Fruit fly (Drosophila melanogaster) S2 (cell line): ENCODE measurements around the gene dyl.

Experiments
- CG8478 ChIP-seq: fragments of >200 bp; optimal IDR thresholded peaks from 2 replicates; lab custom pipeline; 2018
- CTCF ChIP-seq, 2 experiments: fragments of >200 bp; optimal IDR thresholded peaks; 2 replicates each; lab custom pipeline; 2018

DNA sequence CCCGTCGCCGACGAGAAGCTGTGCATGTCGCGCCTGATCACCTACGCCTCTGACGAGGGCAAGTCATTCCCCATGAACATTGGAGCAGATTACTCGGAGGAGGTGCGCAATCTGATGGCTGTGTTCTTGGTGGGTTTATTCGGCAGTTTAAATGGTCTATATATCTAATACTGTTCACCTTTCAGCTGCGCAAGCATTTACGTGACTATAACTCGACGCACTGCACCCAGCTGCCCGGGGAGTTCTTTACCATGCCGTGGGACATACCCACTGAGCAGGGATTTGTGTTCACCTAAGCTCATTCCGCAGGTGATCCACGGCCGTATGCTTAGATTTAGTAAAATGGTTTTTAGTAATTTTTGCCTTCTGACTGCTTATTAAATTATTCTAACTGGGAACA lies 46.3 kb downstream of the dyl start:
- TF ChIP-seq CTCF (optimal IDR thresholded peaks at IDR 0.05; lab: Kevin White, UChicago), result no peak
- TF ChIP-seq CG8478 (lab: Kevin White, UChicago), result no peak
